Fruit fly (Drosophila melanogaster): ENCODE data around the gene GstD6.

DNA sequence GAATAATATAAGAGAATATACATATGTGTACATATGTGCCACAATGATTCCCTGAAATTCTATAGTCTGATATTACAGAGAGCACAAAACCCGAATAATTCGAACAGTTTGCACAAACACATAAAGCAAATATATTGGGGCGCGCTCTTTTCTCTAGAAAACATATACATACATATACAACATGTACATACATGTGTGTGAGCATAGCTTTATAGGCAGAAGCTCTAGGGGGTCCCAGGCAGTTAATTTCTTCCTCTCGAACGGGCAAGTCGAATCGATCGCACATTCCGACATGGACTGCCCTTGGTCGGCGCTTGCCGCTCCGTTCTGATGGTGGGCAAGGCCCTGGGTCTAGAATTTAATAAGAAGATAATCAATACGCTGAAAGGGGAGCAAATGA lies 4.1 kb upstream of the GstD6 start, which contains the start of gene GstD3:
- TF ChIP-seq CG8478 (optimal IDR thresholded peaks at IDR 0.05) (no peak), CTCF (optimal IDR thresholded peaks at IDR 0.05) (no peak)
